Worm (Caenorhabditis elegans): Measurements from ENCODE around the gene clec-74.
"Not testable (repeated sequence)": the region's sequence is repeated elsewhere in the genome, so short reads cannot be mapped to it uniquely, and the experiment has no call there.

The clec-74 gene

ce11 chrIV:3943003-3943402 is 13.8 kb upstream of the clec-74 start, which contains the start of gene Y46C8AL.11:
Y46C8AL.11 (plus strand) TSS chrIV:3943303.
- no peak for TF ChIP-seq ztf-28 (GFP tag; IDR thresholded peaks at IDR 0.05)
- TF ChIP-seq gei-17 (GFP tag; optimal IDR thresholded peaks at IDR 0.05): no peak
- TF ChIP-seq nhr-27 (tag; optimal IDR thresholded peaks at IDR 0.05): no peak
- TF ChIP-seq nhr-80 (tag; optimal IDR thresholded peaks at IDR 0.05): no peak
- TF ChIP-seq sptf-2 (GFP tag; optimal IDR thresholded peaks at IDR 0.05): no peak
- TF ChIP-seq nfya-2 (GFP tag; IDR thresholded peaks at IDR 0.05): no peak
- no peak for TF ChIP-seq ztf-3 (GFP tag; optimal IDR thresholded peaks at IDR 0.05)
- TF ChIP-seq snpc-1.1 (tag; optimal IDR thresholded peaks at IDR 0.05; ENCODE audit: insufficient read depth): no peak
- no peak for TF ChIP-seq hmg-20 (GFP tag; IDR thresholded peaks at IDR 0.05)
- no peak for TF ChIP-seq attf-6 (GFP tag; IDR thresholded peaks at IDR 0.05)
- TF ChIP-seq B0019.2 (GFP tag; conservative IDR thresholded peaks at IDR 0.05): no peak
- no peak for TF ChIP-seq Y56A3A.18 (GFP tag; IDR thresholded peaks at IDR 0.05)
- TF ChIP-seq F52B5.7 (tag; optimal IDR thresholded peaks at IDR 0.05): no peak
- no peak for TF ChIP-seq ceh-40 (GFP tag; IDR thresholded peaks at IDR 0.05)
- no peak for TF ChIP-seq D2030.7 (GFP tag; IDR thresholded peaks at IDR 0.05)

ce11 chrIV:3944459-3944858 is 12.3 kb upstream of the clec-74 start, which contains the start of gene clec-72:
clec-72 (plus strand) TSS chrIV:3944816.
- TF ChIP-seq ceh-100 (GFP tag; IDR thresholded peaks at IDR 0.05) (no peak), nhr-80 (tag; optimal IDR thresholded peaks at IDR 0.05) (peak; percentile 90), unc-62 (GFP tag; optimal IDR thresholded peaks at IDR 0.05) (peak; percentile 43), dox-1 (GFP tag; IDR thresholded peaks at IDR 0.05) (peak; percentile 19; the same call in 1 of the 2 replicates), ets-4 (GFP tag; optimal IDR thresholded peaks at IDR 0.05) (peak; percentile 62)

- TF ChIP-seq snpc-4 (GFP tag; optimal IDR thresholded peaks at IDR 0.05): not testable (repeated sequence)
- TF ChIP-seq snpc-4 (tag; optimal IDR thresholded peaks at IDR 0.05) (peak in 1 of 4 experiments; percentile 81), zfh-2 (GFP tag; conservative IDR thresholded peaks at IDR 0.05) (peak; percentile 86), hmg-1.2 (GFP tag; IDR thresholded peaks at IDR 0.05) (peak; percentile 37), dox-1 (GFP tag; IDR thresholded peaks at IDR 0.05) (peak; percentile 7; the same call in 1 of the 2 replicates), ztf-28 (GFP tag; IDR thresholded peaks at IDR 0.05) (0 out of 2 replicates have a peak, but pooled peaks have one; percentile 33), egrh-3 (GFP tag; IDR thresholded peaks at IDR 0.05) (peak; percentile 74; the same call in 1 of the 2 replicates)
These were observed 9.3 kb upstream of the clec-74 start for ce11 chrIV:3947377-3947956.

- no peak for TF ChIP-seq ztf-22 (GFP tag; optimal IDR thresholded peaks at IDR 0.05)
- no peak for TF ChIP-seq Y53F4B.3 (GFP tag; IDR thresholded peaks at IDR 0.05)
- no peak for TF ChIP-seq sea-2 (GFP tag; IDR thresholded peaks at IDR 0.05)
- TF ChIP-seq pha-4 (tag; optimal IDR thresholded peaks at IDR 0.05): no peak
- no peak for TF ChIP-seq lin-26 (GFP tag; IDR thresholded peaks at IDR 0.05)
- no peak for TF ChIP-seq die-1 (tag; optimal IDR thresholded peaks at IDR 0.05)
- no peak for TF ChIP-seq akir-1 (GFP tag; optimal IDR thresholded peaks at IDR 0.05)
- no peak for TF ChIP-seq ceh-40 (GFP tag; IDR thresholded peaks at IDR 0.05)
- TF ChIP-seq tbp1 (GFP tag; optimal IDR thresholded peaks at IDR 0.05): no peak
- TF ChIP-seq B0261.1 (tag; optimal IDR thresholded peaks at IDR 0.05): no peak
- TF ChIP-seq ceh-27 (GFP tag; optimal IDR thresholded peaks at IDR 0.05): no peak
- TF ChIP-seq ceh-91 (GFP tag; IDR thresholded peaks at IDR 0.05): no peak
- no peak for TF ChIP-seq zim-3 (tag; optimal IDR thresholded peaks at IDR 0.05)
- TF ChIP-seq rcor-1 (GFP tag; IDR thresholded peaks at IDR 0.05): no peak
- TF ChIP-seq hrde-1 (tag; optimal IDR thresholded peaks at IDR 0.05; ENCODE audit: borderline replicate concordance): no peak
- TF ChIP-seq lin-40 (tag; optimal IDR thresholded peaks at IDR 0.05): no peak
- TF ChIP-seq mel-28 (tag; optimal IDR thresholded peaks at IDR 0.05; ENCODE audit: borderline replicate concordance): no peak
- TF ChIP-seq ztf-3 (GFP tag; optimal IDR thresholded peaks at IDR 0.05): no peak
- TF ChIP-seq F52B5.7 (tag; optimal IDR thresholded peaks at IDR 0.05): no peak
These were observed 710 bp upstream of the clec-74 start, which contains the start of gene clec-73 for ce11 chrIV:3956095-3956494. clec-73 (minus strand) TSS chrIV:3956195.
